Fruit fly (Drosophila melanogaster): ENCODE results near the gene CG43861.

dm6 chr2L:19962252-19962729 is 54.8 kb downstream of the CG43861 start, which contains the start of the genes CG13965 and CG16772:
- TF ChIP-seq prd (optimal IDR thresholded peaks at IDR 0.05) (no peak), prd (GFP tag; IDR thresholded peaks at IDR 0.05) (no peak), ham (GFP tag; IDR thresholded peaks at IDR 0.05) (no peak), CG8765 (GFP tag; IDR thresholded peaks at IDR 0.05) (no peak), tio (GFP tag; optimal IDR thresholded peaks at IDR 0.05) (no peak), CG32767 (GFP tag; IDR thresholded peaks at IDR 0.05) (no peak), CG6813 (GFP tag; optimal IDR thresholded peaks at IDR 0.05) (no peak), Dek (tag; optimal IDR thresholded peaks at IDR 0.05) (no peak), CG4424 (GFP tag; optimal IDR thresholded peaks at IDR 0.05) (no peak), repo (GFP tag; optimal IDR thresholded peaks at IDR 0.05) (no peak), CG10267 (tag; optimal IDR thresholded peaks at IDR 0.05) (no peak), CG2199 (GFP tag; IDR thresholded peaks at IDR 0.05) (no peak), kay (GFP tag; optimal IDR thresholded peaks at IDR 0.05) (no peak)

Measured in whole organism, embryonic.